Worm (Caenorhabditis elegans): ENCODE measurements around the gene F46F5.16.

Gene F46F5.16

DNA sequence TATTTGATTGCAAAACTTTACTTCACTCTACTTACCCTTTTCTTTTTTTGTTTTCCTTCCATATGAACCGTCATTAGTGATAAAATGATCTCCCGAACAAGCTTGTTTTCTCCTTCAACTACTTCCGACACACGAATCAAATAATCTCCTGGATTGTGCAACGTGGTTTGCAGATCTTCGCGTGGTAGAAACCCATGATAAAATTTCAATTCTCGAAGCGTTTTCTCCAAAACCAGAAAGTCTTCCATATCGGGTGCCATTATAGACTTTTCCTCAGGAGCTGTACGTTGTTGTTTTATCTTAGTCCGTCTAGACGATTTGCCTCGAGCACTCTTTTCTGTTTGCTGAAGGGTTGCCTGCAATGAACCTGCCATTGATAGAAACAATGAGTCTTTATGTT, 10.4 kb downstream of the F46F5.16 start:
- TF ChIP-seq nfya-1 (tag; optimal IDR thresholded peaks at IDR 0.05; ENCODE audit: borderline replicate concordance, insufficient read depth), result no peak

DNA sequence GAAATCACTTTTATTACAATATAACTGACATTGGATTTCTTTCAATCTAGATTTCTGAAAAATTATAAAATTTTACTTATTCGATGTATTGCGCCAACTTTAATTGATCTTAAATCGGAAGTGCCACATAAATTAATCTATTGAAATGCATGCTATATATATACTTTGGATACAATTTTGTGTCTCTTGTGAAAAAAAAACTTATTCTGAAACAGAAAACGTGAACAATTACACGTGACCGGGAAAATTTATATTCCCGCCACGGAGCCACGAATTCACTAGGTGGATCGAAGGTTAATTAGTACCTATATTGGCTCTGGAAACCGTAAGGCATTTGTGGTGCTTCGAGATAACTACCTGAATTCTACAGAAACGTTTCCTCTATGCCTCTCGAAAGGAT, 12.7 kb downstream of the F46F5.16 start, which contains the start of gene F46F5.14:
TSS of gene F46F5.14 (plus strand) at position 301 of the 400 bp plus-strand sequence.
- TF ChIP-seq lag-1 (GFP tag; IDR thresholded peaks at IDR 0.05) (no peak), akir-1 (GFP tag; optimal IDR thresholded peaks at IDR 0.05) (no peak), die-1 (tag; optimal IDR thresholded peaks at IDR 0.05) (no peak), ceh-91 (GFP tag; IDR thresholded peaks at IDR 0.05) (no peak), madf-8 (GFP tag; conservative IDR thresholded peaks at IDR 0.05) (no peak), nhr-80 (tag; optimal IDR thresholded peaks at IDR 0.05) (no peak), rec-8 (tag; optimal IDR thresholded peaks at IDR 0.05) (no peak), B0336.3 (GFP tag; IDR thresholded peaks at IDR 0.05) (no peak), ztf-3 (GFP tag; optimal IDR thresholded peaks at IDR 0.05) (no peak), egrh-3 (GFP tag; IDR thresholded peaks at IDR 0.05) (no peak), hmg-20 (GFP tag; IDR thresholded peaks at IDR 0.05) (no peak), aptf-3 (GFP tag; IDR thresholded peaks at IDR 0.05) (no peak), aptf-2 (GFP tag; conservative IDR thresholded peaks at IDR 0.05) (no peak), attf-5 (GFP tag; optimal IDR thresholded peaks at IDR 0.05) (no peak), hrde-1 (tag; optimal IDR thresholded peaks at IDR 0.05; ENCODE audit: borderline replicate concordance) (no peak), F37B4.10 (GFP tag; IDR thresholded peaks at IDR 0.05) (no peak)

DNA sequence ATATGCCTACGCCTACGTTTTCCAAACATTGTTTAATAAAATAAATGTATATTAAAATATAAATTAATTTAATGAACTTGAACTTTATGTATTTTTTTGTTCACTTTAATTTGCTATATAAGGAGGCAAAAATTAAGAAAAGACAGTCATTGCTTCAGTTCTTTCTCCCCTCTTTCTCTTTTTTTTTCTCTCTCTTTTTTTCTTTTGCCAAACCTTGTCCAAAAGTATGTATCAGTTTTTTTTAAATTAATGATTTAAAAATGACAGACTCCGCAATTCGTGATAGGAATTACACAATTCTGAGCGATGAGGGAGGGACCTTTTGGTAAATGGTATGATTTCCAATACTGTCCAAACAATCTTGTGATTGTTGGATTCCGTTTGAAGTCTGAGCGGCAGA, 16.0 kb downstream of the F46F5.16 start, which contains the start of gene F46F5.13:
TSS of gene F46F5.13 (plus strand) at position 301 of the 400 bp plus-strand sequence.
- no peak for TF ChIP-seq ets-4 (GFP tag; optimal IDR thresholded peaks at IDR 0.05)
- no peak for TF ChIP-seq bed-2 (GFP tag; IDR thresholded peaks at IDR 0.05)
- no peak for TF ChIP-seq ztf-26 (tag; optimal IDR thresholded peaks at IDR 0.05)

DNA sequence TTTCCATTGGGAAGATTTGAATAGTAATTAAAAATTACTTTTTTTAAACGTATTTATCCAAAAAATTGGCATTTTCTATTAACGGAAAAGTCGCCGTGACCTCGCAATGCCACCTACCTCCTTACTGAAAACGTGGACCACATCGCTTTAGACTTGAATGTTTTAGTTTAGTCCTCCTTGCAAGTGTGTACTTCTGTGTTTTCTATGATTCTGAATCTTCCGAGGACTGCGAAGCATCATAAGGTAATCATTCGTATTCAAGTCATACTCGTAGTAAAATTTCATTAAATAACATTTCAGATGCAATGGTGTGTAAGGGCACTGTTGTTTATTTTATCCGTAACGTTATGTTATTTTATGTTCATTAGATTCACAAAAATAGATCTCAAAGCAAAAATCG, 21.4 kb downstream of the F46F5.16 start, which contains the start of gene F46F5.11:
TSS of gene F46F5.11 (plus strand) at position 301 of the 400 bp plus-strand sequence.
- TF ChIP-seq Y53G8AR.9 (GFP tag; conservative IDR thresholded peaks at IDR 0.05), result no peak
- no peak for TF ChIP-seq snpc-3.4 (tag; optimal IDR thresholded peaks at IDR 0.05)
- TF ChIP-seq F22D6.2 (tag; optimal IDR thresholded peaks at IDR 0.05), result no peak
- no peak for TF ChIP-seq snpc-4 (GFP tag; optimal IDR thresholded peaks at IDR 0.05)
- TF ChIP-seq snpc-4 (tag; optimal IDR thresholded peaks at IDR 0.05), result no peak
- TF ChIP-seq K11D2.4 (GFP tag; IDR thresholded peaks at IDR 0.05), result no peak
- no peak for TF ChIP-seq B0035.1 (tag; optimal IDR thresholded peaks at IDR 0.05)
- TF ChIP-seq dpff-1 (tag; optimal IDR thresholded peaks at IDR 0.05), result no peak
- no peak for TF ChIP-seq ceh-58 (GFP tag; IDR thresholded peaks at IDR 0.05)
- no peak for TF ChIP-seq aptf-2 (GFP tag; conservative IDR thresholded peaks at IDR 0.05)
- no peak for TF ChIP-seq bed-1 (GFP tag; IDR thresholded peaks at IDR 0.05)
- TF ChIP-seq B0019.2 (GFP tag; conservative IDR thresholded peaks at IDR 0.05), result no peak
- no peak for TF ChIP-seq repo-1 (tag; optimal IDR thresholded peaks at IDR 0.05)

DNA sequence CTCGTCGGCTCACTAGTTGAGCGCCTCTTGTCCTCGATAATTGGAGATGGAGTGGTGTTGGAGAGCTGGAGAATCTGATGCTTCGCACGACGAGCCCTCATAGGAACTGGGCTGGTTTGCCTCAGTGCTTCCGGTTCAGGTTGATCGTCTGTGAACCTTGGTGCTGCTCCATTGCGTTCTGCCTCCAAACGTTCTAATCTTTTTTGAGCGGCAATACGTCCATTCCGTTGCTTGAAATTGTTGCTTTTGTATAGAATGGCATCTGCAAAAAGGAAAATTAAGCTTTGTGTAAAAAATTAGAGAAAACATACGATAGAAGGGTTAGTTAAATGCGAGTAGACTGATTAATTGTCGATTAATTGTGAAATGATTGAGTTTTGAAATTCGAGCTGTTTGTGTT, 25.9 kb downstream of the F46F5.16 start, which contains the start of gene F46F5.5:
TSS of gene F46F5.5 (minus strand) at position 101 of the 400 bp plus-strand sequence.
- no peak for TF ChIP-seq ccch-3 (GFP tag; optimal IDR thresholded peaks at IDR 0.05)
- no peak for TF ChIP-seq ceh-91 (GFP tag; IDR thresholded peaks at IDR 0.05)
- no peak for TF ChIP-seq mes-4 (tag; optimal IDR thresholded peaks at IDR 0.05)
- TF ChIP-seq zfh-2 (GFP tag; conservative IDR thresholded peaks at IDR 0.05), result peak; percentile 66; the same call in 1 of the 2 replicates
